Fruit fly (Drosophila melanogaster): Measurements from ENCODE around the gene JMJD7.

Gene JMJD7

dm6 chr3L:13478339-13479203 is 28.5 kb upstream of the JMJD7 start (continued):
- TF ChIP-seq CoRest (tag; optimal IDR thresholded peaks at IDR 0.05) (peak; percentile 48), pros (GFP tag; optimal IDR thresholded peaks at IDR 0.05) (no peak), HLH4C (GFP tag; IDR thresholded peaks at IDR 0.05; ENCODE audit: partially characterized antibody) (no peak), inv (GFP tag; IDR thresholded peaks at IDR 0.05; ENCODE audit: partially characterized antibody) (no peak), CG10366 (GFP tag; IDR thresholded peaks at IDR 0.05) (no peak; the same call in 1 of the 2 replicates), CG32772 (GFP tag; IDR thresholded peaks at IDR 0.05) (0 out of 2 replicates have a peak, but pooled peaks have one; percentile 22), h (optimal IDR thresholded peaks at IDR 0.05) (no peak), pnt (GFP tag; optimal IDR thresholded peaks at IDR 0.05) (no peak), CG42726 (GFP tag; IDR thresholded peaks at IDR 0.05; ENCODE audit: partially characterized antibody) (no peak), CG6689 (GFP tag; IDR thresholded peaks at IDR 0.05) (no peak), sens (GFP tag) (peak; percentile 29), bbx (GFP tag; IDR thresholded peaks at IDR 0.05; ENCODE audit: partially characterized antibody) (no peak), MTF-1 (GFP tag; optimal IDR thresholded peaks at IDR 0.05; ENCODE audit: borderline replicate concordance) (no peak), ab (GFP tag; optimal IDR thresholded peaks at IDR 0.05) (no peak), CG7556 (GFP tag; optimal IDR thresholded peaks at IDR 0.05) (peak; percentile 20), Sox102F (GFP tag; optimal IDR thresholded peaks at IDR 0.05) (no peak), CG2678 (tag; optimal IDR thresholded peaks at IDR 0.05) (peak; percentile 49), Trl (optimal IDR thresholded peaks at IDR 0.05) (no peak), Trl (GFP tag; optimal IDR thresholded peaks at IDR 0.05) (no peak), Pdp1 (GFP tag; optimal IDR thresholded peaks at IDR 0.05) (peak in 1 of 2 experiments; percentile 31), YL-1 (GFP tag; optimal IDR thresholded peaks at IDR 0.05) (no peak), sr (GFP tag; IDR thresholded peaks at IDR 0.05) (0 out of 3 replicates have a peak, but pooled peaks have one; percentile 37), slp2 (GFP tag; optimal IDR thresholded peaks at IDR 0.05) (no peak), shn (GFP tag; optimal IDR thresholded peaks at IDR 0.05) (no peak), dmrt99B (tag; optimal IDR thresholded peaks at IDR 0.05) (no peak), ase (GFP tag; IDR thresholded peaks at IDR 0.05) (no peak), row (GFP tag; IDR thresholded peaks at IDR 0.05) (peak; percentile 65), unpg (GFP tag; optimal IDR thresholded peaks at IDR 0.05) (no peak), CG3407 (GFP tag; optimal IDR thresholded peaks at IDR 0.05) (no peak), ind (GFP tag; optimal IDR thresholded peaks at IDR 0.05) (peak; percentile 34), br (optimal IDR thresholded peaks at IDR 0.05) (no peak), Hsf (GFP tag; optimal IDR thresholded peaks at IDR 0.05) (no peak), Ets97D (GFP tag; optimal IDR thresholded peaks at IDR 0.05) (no peak), pum (GFP tag; optimal IDR thresholded peaks at IDR 0.05) (no peak), CTCF (GFP tag; optimal IDR thresholded peaks at IDR 0.05) (no peak), CG8765 (GFP tag; IDR thresholded peaks at IDR 0.05) (no peak), CG1792 (GFP tag; optimal IDR thresholded peaks at IDR 0.05) (no peak), Hr51 (GFP tag; optimal IDR thresholded peaks at IDR 0.05) (peak in 1 of 2 experiments; percentile 45), CG5180 (GFP tag; optimal IDR thresholded peaks at IDR 0.05) (no peak), dati (GFP tag; IDR thresholded peaks at IDR 0.05) (no peak), sna (GFP tag; IDR thresholded peaks at IDR 0.05; ENCODE audit: partially characterized antibody) (no peak), CG6654 (GFP tag; optimal IDR thresholded peaks at IDR 0.05) (no peak), bcd (GFP tag; optimal IDR thresholded peaks at IDR 0.05) (peak; percentile 22), pita (GFP tag; optimal IDR thresholded peaks at IDR 0.05) (no peak), fu2 (GFP tag; optimal IDR thresholded peaks at IDR 0.05) (peak; percentile 1), kah (GFP tag; optimal IDR thresholded peaks at IDR 0.05) (no peak), onecut (GFP tag; IDR thresholded peaks at IDR 0.05) (no peak), zf30C (GFP tag; optimal IDR thresholded peaks at IDR 0.05) (no peak), CG12236 (GFP tag; optimal IDR thresholded peaks at IDR 0.05) (no peak), pfk (GFP tag; optimal IDR thresholded peaks at IDR 0.05) (no peak)

All from whole organism, embryonic.